Worm (Caenorhabditis elegans): ENCODE data around the gene srbc-56.

DNA sequence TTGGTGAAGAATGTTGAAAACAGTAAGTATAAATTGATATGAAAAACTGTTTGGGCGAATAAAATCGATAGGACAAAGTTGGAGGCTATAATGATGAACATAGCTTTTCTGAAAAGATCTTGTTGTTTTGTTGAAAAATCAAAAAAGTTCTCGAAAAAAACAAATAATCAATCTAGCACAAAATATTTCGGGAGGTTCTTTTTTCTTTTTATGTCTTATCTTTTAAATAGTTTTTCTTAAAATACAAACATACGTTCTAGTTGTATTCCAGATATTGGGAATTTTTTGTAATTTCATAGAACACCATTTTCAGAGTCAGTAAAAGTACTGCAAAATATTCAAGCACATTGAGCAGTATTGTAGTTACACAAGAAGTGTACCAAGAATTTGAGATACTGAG, 1.6 kb downstream of the srbc-56 start, which contains the start of gene srbc-55:
- TF ChIP-seq ttx-3 (tag; optimal IDR thresholded peaks at IDR 0.05) (no peak), elt-4 (tag; optimal IDR thresholded peaks at IDR 0.05) (no peak), fax-1 (tag; optimal IDR thresholded peaks at IDR 0.05) (no peak), mec-3 (tag; optimal IDR thresholded peaks at IDR 0.05; ENCODE audit: borderline replicate concordance) (no peak), ama-1 (optimal IDR thresholded peaks at IDR 0.05) (no peak)

All from whole organism, late embryonic.